Worm (Caenorhabditis elegans) whole organism, late embryonic: ENCODE results near the gene cst-1.

Experiments
- C08G9.2 ChIP-seq: sonication (generic microtip); optimal IDR thresholded peaks from 2 replicates; lab custom pipeline; 2016; ENCODE audit warnings: mild to moderate bottlenecking, missing genetic modification characterization, moderate library complexity, missing compliant biosample characterization
- C38D4.7 ChIP-seq: fragments of 200-800 bp; sonication (Bioruptor generic); optimal IDR thresholded peaks from 2 replicates; lab custom pipeline; 2018; ENCODE audit warnings: mild to moderate bottlenecking, missing genetic modification characterization, moderate library complexity, missing compliant biosample characterization
- K09A11.1 ChIP-seq: sonication (generic microtip); optimal IDR thresholded peaks from 2 replicates; lab custom pipeline; 2017; ENCODE audit warnings: antibody characterized with exemption, mild to moderate bottlenecking, missing genetic modification characterization, missing compliant biosample characterization; ENCODE audit not compliant: insufficient read depth
- T23F11.4 ChIP-seq: fragments of 200-800 bp; sonication (Bioruptor generic); optimal IDR thresholded peaks from 2 replicates; lab custom pipeline; 2018; ENCODE audit warnings: mild to moderate bottlenecking, missing genetic modification characterization, missing compliant biosample characterization
- Y22D7AL.16 ChIP-seq: sonication (generic microtip); optimal IDR thresholded peaks from 2 replicates; lab custom pipeline; 2016; ENCODE audit warnings: missing genetic modification characterization, missing compliant biosample characterization
- ama-1 ChIP-seq: fragments of 150-350 bp; optimal IDR thresholded peaks from 2 replicates; lab custom pipeline; 2014
- ceh-14 ChIP-seq: sonication (generic microtip); optimal IDR thresholded peaks from 2 replicates; lab custom pipeline; 2016; ENCODE audit warnings: missing genotype, missing genetic modification characterization, missing compliant biosample characterization
- ceh-18 ChIP-seq: sonication (generic microtip); optimal IDR thresholded peaks from 2 replicates; lab custom pipeline; 2016; ENCODE audit warnings: missing genetic modification characterization, missing compliant biosample characterization
- ceh-19 ChIP-seq: fragments of 200-800 bp; sonication (Bioruptor generic); optimal IDR thresholded peaks from 2 replicates; lab custom pipeline; 2018; ENCODE audit warnings: mild to moderate bottlenecking, missing genetic modification characterization, missing compliant biosample characterization
- ceh-2 ChIP-seq: sonication (generic microtip); optimal IDR thresholded peaks from 2 replicates; lab custom pipeline; 2016; ENCODE audit warnings: missing genotype, missing genetic modification characterization, missing compliant biosample characterization
- ceh-24 ChIP-seq: sonication (generic microtip); optimal IDR thresholded peaks from 2 replicates; lab custom pipeline; 2016; ENCODE audit warnings: mild to moderate bottlenecking, missing genetic modification characterization, missing compliant biosample characterization
- ceh-30 ChIP-seq: fragments of 150-350 bp; optimal IDR thresholded peaks from 2 replicates; lab custom pipeline; 2014; ENCODE audit warnings: missing biosample characterization, missing genetic modification characterization
- ceh-31 ChIP-seq: sonication (generic microtip); optimal IDR thresholded peaks from 2 replicates; lab custom pipeline; 2016; ENCODE audit warnings: missing genetic modification characterization, missing compliant biosample characterization
- ceh-6 ChIP-seq: fragments of 200-800 bp; sonication (Bioruptor generic); optimal IDR thresholded peaks from 2 replicates; lab custom pipeline; 2018; ENCODE audit warnings: mild to moderate bottlenecking, missing genetic modification characterization, missing compliant biosample characterization
- ceh-9 ChIP-seq: sonication (generic microtip); optimal IDR thresholded peaks from 2 replicates; lab custom pipeline; 2016; ENCODE audit warnings: mild to moderate bottlenecking, missing genetic modification characterization, inconsistent platforms, missing compliant biosample characterization
- che-1 ChIP-seq: sonication (generic microtip); optimal IDR thresholded peaks from 2 replicates; lab custom pipeline; 2016; ENCODE audit warnings: mild to moderate bottlenecking, missing genetic modification characterization, missing compliant biosample characterization
- dmd-4 ChIP-seq: sonication (generic microtip); optimal IDR thresholded peaks from 2 replicates; lab custom pipeline; 2016; ENCODE audit warnings: borderline replicate concordance, missing genetic modification characterization, missing compliant biosample characterization
- dve-1 ChIP-seq: sonication (generic microtip); optimal IDR thresholded peaks from 2 replicates; lab custom pipeline; 2017; ENCODE audit warnings: antibody characterized with exemption, mild to moderate bottlenecking, missing genetic modification characterization, missing compliant biosample characterization
- elt-2 ChIP-seq: sonication (generic microtip); optimal IDR thresholded peaks from 2 replicates; lab custom pipeline; 2016; ENCODE audit warnings: missing genetic modification reagents, missing genetic modification characterization, missing compliant biosample characterization
- ets-4 ChIP-seq: sonication (generic microtip); optimal IDR thresholded peaks from 2 replicates; lab custom pipeline; 2016; ENCODE audit warnings: missing genetic modification characterization, missing compliant biosample characterization
- fax-1 ChIP-seq: sonication (generic microtip); optimal IDR thresholded peaks from 2 replicates; lab custom pipeline; 2016; ENCODE audit warnings: missing genotype, missing genetic modification characterization, missing compliant biosample characterization
- fkh-10 ChIP-seq: fragments of 150-350 bp; optimal IDR thresholded peaks from 2 replicates; lab custom pipeline; 2014; ENCODE audit warnings: missing biosample characterization, missing genetic modification reagents, missing genetic modification characterization
- gmeb-2 ChIP-seq: sonication (generic microtip); optimal IDR thresholded peaks from 2 replicates; lab custom pipeline; 2016; ENCODE audit warnings: missing genetic modification characterization, inconsistent platforms, missing compliant biosample characterization
- hlh-13 ChIP-seq: fragments of 200-800 bp; sonication (Bioruptor generic); optimal IDR thresholded peaks from 2 replicates; lab custom pipeline; 2018; ENCODE audit warnings: mild to moderate bottlenecking, missing genetic modification characterization, missing compliant biosample characterization
- hlh-15 ChIP-seq: sonication (generic microtip); optimal IDR thresholded peaks from 2 replicates; lab custom pipeline; 2016; ENCODE audit warnings: missing genetic modification characterization, missing compliant biosample characterization
- hlh-30 ChIP-seq: sonication (generic microtip); optimal IDR thresholded peaks from 2 replicates; lab custom pipeline; 2017; ENCODE audit warnings: antibody characterized with exemption, missing genetic modification characterization, missing compliant biosample characterization; ENCODE audit not compliant: insufficient read depth
- hlh-8 ChIP-seq: sonication (generic microtip); optimal IDR thresholded peaks from 2 replicates; lab custom pipeline; 2016; ENCODE audit warnings: missing genotype, missing genetic modification characterization, missing compliant biosample characterization
- lim-6 ChIP-seq: sonication (generic microtip); optimal IDR thresholded peaks from 2 replicates; lab custom pipeline; 2016; ENCODE audit warnings: missing genetic modification characterization, missing compliant biosample characterization
- lin-11 ChIP-seq: fragments of 200-800 bp; sonication (Bioruptor generic); optimal IDR thresholded peaks from 2 replicates; lab custom pipeline; 2018; ENCODE audit warnings: mild to moderate bottlenecking, missing genetic modification characterization, missing compliant biosample characterization
- madf-2 ChIP-seq: sonication (generic microtip); optimal IDR thresholded peaks from 2 replicates; lab custom pipeline; 2017; ENCODE audit warnings: missing genetic modification characterization, missing compliant biosample characterization
- mec-3 ChIP-seq: sonication (generic microtip); optimal IDR thresholded peaks from 2 replicates; lab custom pipeline; 2016; ENCODE audit warnings: borderline replicate concordance, missing genetic modification characterization, missing compliant biosample characterization
- nhr-11 ChIP-seq: fragments of 150-350 bp; optimal IDR thresholded peaks from 2 replicates; lab custom pipeline; 2014; ENCODE audit warnings: missing biosample characterization, missing genetic modification characterization
- nhr-232 ChIP-seq: sonication (generic microtip); optimal IDR thresholded peaks from 2 replicates; lab custom pipeline; 2016; ENCODE audit warnings: missing genetic modification characterization, missing compliant biosample characterization
- npax-4 ChIP-seq: sonication (generic microtip); optimal IDR thresholded peaks from 2 replicates; lab custom pipeline; 2016; ENCODE audit warnings: missing genetic modification characterization, missing compliant biosample characterization
- pat-9 ChIP-seq: fragments of 200-800 bp; sonication (Bioruptor generic); optimal IDR thresholded peaks from 2 replicates; lab custom pipeline; 2018; ENCODE audit warnings: mild to moderate bottlenecking, missing genetic modification characterization, moderate library complexity, missing compliant biosample characterization
- pax-1 ChIP-seq: fragments of 150-350 bp; optimal IDR thresholded peaks from 2 replicates; lab custom pipeline; 2014; ENCODE audit warnings: missing biosample characterization, missing genetic modification characterization
- pha-2 ChIP-seq: sonication (generic microtip); optimal IDR thresholded peaks from 2 replicates; lab custom pipeline; 2017; ENCODE audit warnings: mild to moderate bottlenecking, missing genetic modification characterization, missing compliant biosample characterization
- pha-4 ChIP-seq: fragments of 150-350 bp; optimal IDR thresholded peaks from 2 replicates; lab custom pipeline; 2018; ENCODE audit warnings: missing biosample characterization, missing genetic modification reagents, missing genetic modification characterization
- pqm-1 ChIP-seq: sonication (generic microtip); optimal IDR thresholded peaks from 2 replicates; lab custom pipeline; 2016; ENCODE audit warnings: missing genetic modification characterization, missing compliant biosample characterization
- ref-2 ChIP-seq: sonication (generic microtip); optimal IDR thresholded peaks from 2 replicates; lab custom pipeline; 2016; ENCODE audit warnings: missing genetic modification characterization, missing compliant biosample characterization
- rnt-1 ChIP-seq: sonication (generic microtip); optimal IDR thresholded peaks from 2 replicates; lab custom pipeline; 2016; ENCODE audit warnings: missing genetic modification characterization, missing compliant biosample characterization
- sdc-2 ChIP-seq: sonication (generic microtip); optimal IDR thresholded peaks from 2 replicates; lab custom pipeline; 2016; ENCODE audit warnings: missing genotype, missing genetic modification characterization, missing compliant biosample characterization
- sox-2 ChIP-seq: fragments of 200-800 bp; sonication (Bioruptor generic); IDR thresholded peaks from 2 replicates; pipeline ENCODE4 v1.3.6; 2022; ENCODE audit warnings: missing genetic modification reagents, missing genetic modification characterization, missing compliant biosample characterization
- sox-4 ChIP-seq: sonication (generic microtip); optimal IDR thresholded peaks from 2 replicates; lab custom pipeline; 2017; ENCODE audit warnings: mild to moderate bottlenecking, missing genetic modification characterization, inconsistent platforms, missing compliant biosample characterization
- tbx-2 ChIP-seq: sonication (generic microtip); optimal IDR thresholded peaks from 2 replicates; lab custom pipeline; 2016; ENCODE audit warnings: missing genetic modification characterization, missing compliant biosample characterization
- tbx-7 ChIP-seq: sonication (generic microtip); optimal IDR thresholded peaks from 2 replicates; lab custom pipeline; 2016; ENCODE audit warnings: missing genotype, missing genetic modification characterization, missing compliant biosample characterization
- ttx-3 ChIP-seq: sonication (generic microtip); optimal IDR thresholded peaks from 2 replicates; lab custom pipeline; 2016; ENCODE audit warnings: missing genetic modification reagents, missing genetic modification characterization, missing compliant biosample characterization
- unc-3 ChIP-seq, 2 experiments: fragments of 200-800 bp in 1 of 2; sonication (Bioruptor generic) in 1 of 2; sonication (generic microtip) in 1 of 2; conservative IDR thresholded peaks in 1 of 2; optimal IDR thresholded peaks in 1 of 2; 2 replicates each; pipeline versions ENCODE4 v1.3.6 to Lab custom; 2016 to 2022; ENCODE audit warnings: missing compliant biosample characterization in 2 of 2, missing genetic modification characterization in 2 of 2, missing genetic modification reagents in 1 of 2
- unc-42 ChIP-seq: sonication (generic microtip); optimal IDR thresholded peaks from 2 replicates; lab custom pipeline; 2016; ENCODE audit warnings: missing genotype, missing genetic modification characterization, missing compliant biosample characterization
- unc-86 ChIP-seq: sonication (generic microtip); optimal IDR thresholded peaks from 2 replicates; lab custom pipeline; 2016; ENCODE audit warnings: missing genetic modification characterization, missing compliant biosample characterization
- zip-5 ChIP-seq: sonication (generic microtip); optimal IDR thresholded peaks from 2 replicates; lab custom pipeline; 2016; ENCODE audit warnings: missing genetic modification characterization, missing compliant biosample characterization

The cst-1 gene

ce11 chrX:4388834-4389409 lies 49.5 kb downstream of the cst-1 start, which contains the start of gene dpy-23 (continued):
- TF ChIP-seq rnt-1 (peak; percentile 87), mec-3 (tag; lab: Kevin White, UChicago) (no peak), tbx-7 (tag; lab: Kevin White, UChicago) (no peak), pax-1 (tag; lab: Kevin White, UChicago) (peak; percentile 62), Y22D7AL.16 (tag; lab: Kevin White, UChicago) (no peak), che-1 (peak; percentile 3), C08G9.2 (tag; lab: Kevin White, UChicago) (no peak), gmeb-2 (tag; lab: Kevin White, UChicago) (no peak), hlh-8 (tag; lab: Kevin White, UChicago) (peak; percentile 40), elt-2 (peak; percentile 71), unc-86 (tag; lab: Kevin White, UChicago) (peak; percentile 3), unc-42 (tag; lab: Kevin White, UChicago) (peak; percentile 86), pqm-1 (tag; lab: Kevin White, UChicago) (peak; percentile 32), ceh-2 (tag; lab: Kevin White, UChicago) (peak; percentile 15), tbx-2 (tag; lab: Kevin White, UChicago) (peak; percentile 86), pha-2 (tag; lab: Kevin White, UChicago) (no peak), T23F11.4 (no peak), hlh-15 (tag; lab: Kevin White, UChicago) (no peak), ama-1 (lab: Kevin White, UChicago) (no peak), ttx-3 (tag; lab: Kevin White, UChicago) (no peak), ceh-31 (peak; percentile 93), ceh-14 (tag; lab: Kevin White, UChicago) (peak; percentile 65), fax-1 (tag; lab: Kevin White, UChicago) (peak; percentile 2), ceh-30 (tag; lab: Kevin White, UChicago) (peak; percentile 43), ceh-18 (tag; lab: Kevin White, UChicago) (peak; percentile 94), sdc-2 (peak; percentile 94), hlh-13 (no peak), nhr-232 (no peak), lim-6 (tag; lab: Kevin White, UChicago) (no peak), zip-5 (tag; lab: Kevin White, UChicago) (no peak), pha-4 (tag; lab: Kevin White, UChicago) (no peak), K09A11.1 (tag; lab: Kevin White, UChicago) (no peak), sox-2 (GFP tag; lab: Robert Waterston, UW) (no peak), madf-2 (peak; percentile 97), ets-4 (tag; lab: Kevin White, UChicago) (peak; percentile 51), ceh-9 (no peak), hlh-30 (tag; lab: Kevin White, UChicago) (peak; percentile 93), ceh-24 (tag; lab: Kevin White, UChicago) (no peak), ref-2 (tag; lab: Kevin White, UChicago) (peak; percentile 74), npax-4 (tag; lab: Kevin White, UChicago) (no peak)

DNA sequence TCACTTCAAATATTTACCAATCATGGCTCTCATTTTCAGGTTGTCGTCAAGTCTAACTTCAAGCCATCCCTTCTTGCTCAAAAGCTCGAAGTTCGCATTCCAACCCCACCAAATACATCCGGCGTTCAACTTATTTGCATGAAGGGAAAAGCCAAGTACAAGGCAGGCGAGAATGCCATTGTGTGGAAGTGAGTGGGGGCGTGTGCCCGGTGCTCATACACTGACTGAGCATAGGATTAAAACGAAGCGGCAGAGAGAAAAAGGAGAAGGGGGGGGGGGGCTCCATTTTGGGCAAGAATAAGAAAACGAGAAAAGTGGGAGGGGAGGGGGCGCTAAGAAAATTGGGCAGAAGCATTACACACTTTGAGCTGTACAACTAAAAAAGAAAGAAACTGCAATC lies 52.2 kb downstream of the cst-1 start:
- TF ChIP-seq pat-9 (tag; lab: Kevin White, UChicago) (no peak), ceh-19 (GFP tag; lab: Kevin White, UChicago) (no peak), C38D4.7 (GFP tag; lab: Kevin White, UChicago) (no peak), sox-4 (tag; lab: Kevin White, UChicago) (no peak), ceh-2 (tag; lab: Kevin White, UChicago) (no peak), ceh-9 (no peak), lin-11 (tag; lab: Kevin White, UChicago) (no peak), nhr-11 (tag; lab: Kevin White, UChicago) (no peak), dve-1 (tag; lab: Kevin White, UChicago) (no peak), pqm-1 (tag; lab: Kevin White, UChicago) (no peak), pha-4 (tag; lab: Kevin White, UChicago) (no peak), K09A11.1 (tag; lab: Kevin White, UChicago) (no peak), hlh-30 (tag; lab: Kevin White, UChicago) (no peak), ttx-3 (tag; lab: Kevin White, UChicago) (no peak), ceh-6 (no peak), ceh-14 (tag; lab: Kevin White, UChicago) (no peak), fkh-10 (no peak), hlh-13 (no peak), unc-3 (GFP tag; conservative IDR thresholded peaks at IDR 0.05; lab: Robert Waterston, UW) (no peak), unc-3 (tag; optimal IDR thresholded peaks at IDR 0.05; lab: Kevin White, UChicago) (no peak), dmd-4 (tag; lab: Kevin White, UChicago) (no peak)
- TF ChIP-seq, all 69 proteins: peak for 0
